Fruit fly (Drosophila melanogaster) Kc167 (cell line): Measurements from ENCODE around the gene bumpel.

Experiments
- Myc ChIP-seq: fragments of >200 bp; optimal IDR thresholded peaks from 2 replicates; lab custom pipeline; 2017; ENCODE audit warnings: missing external identifiers
- h ChIP-seq: fragments of >200 bp; optimal IDR thresholded peaks from 3 replicates; lab custom pipeline; 2018; ENCODE audit warnings: missing external identifiers

dm6 chr3R:11458022-11458850 is 39.8 kb upstream of the bumpel start:
- TF ChIP-seq Myc (lab: Kevin White, UChicago), result no peak
- no peak for TF ChIP-seq h (lab: Kevin White, UChicago)
